Worm (Caenorhabditis elegans): ENCODE results near the gene fbxa-163.

fbxa-163 gene

ce11 chrII:1650502-1650901 is 40.0 kb upstream of the fbxa-163 start, which contains the start of gene fbxb-20:
Gene fbxb-20, minus strand, starts transcription at chrII:1650602.
- no peak for TF ChIP-seq ama-1 (optimal IDR thresholded peaks at IDR 0.05)
- no peak for TF ChIP-seq nhr-71 (tag; optimal IDR thresholded peaks at IDR 0.05)
- no peak for TF ChIP-seq hlh-17 (GFP tag; optimal IDR thresholded peaks at IDR 0.05; ENCODE audit: borderline replicate concordance)

ce11 chrII:1648768-1649167 is 38.2 kb upstream of the fbxa-163 start, which contains the start of gene fbxb-21:
Gene fbxb-21, minus strand, starts transcription at chrII:1648868.
- no peak for TF ChIP-seq sup-37 (GFP tag; optimal IDR thresholded peaks at IDR 0.05)
- TF ChIP-seq jun-1 (tag; optimal IDR thresholded peaks at IDR 0.05) = no peak
- no peak for TF ChIP-seq hpl-2 (GFP tag; optimal IDR thresholded peaks at IDR 0.05)
- TF ChIP-seq nhr-77 (tag; optimal IDR thresholded peaks at IDR 0.05) = no peak
- no peak for TF ChIP-seq ceh-90 (tag; optimal IDR thresholded peaks at IDR 0.05)
- no peak for TF ChIP-seq irx-1 (tag; optimal IDR thresholded peaks at IDR 0.05)
- no peak for TF ChIP-seq pag-3 (tag; optimal IDR thresholded peaks at IDR 0.05; ENCODE audit: borderline replicate concordance, insufficient read depth)
- no peak for TF ChIP-seq egl-13 (tag; optimal IDR thresholded peaks at IDR 0.05)
- no peak for TF ChIP-seq ama-1 (optimal IDR thresholded peaks at IDR 0.05)
- no peak for TF ChIP-seq zip-4 (GFP tag; optimal IDR thresholded peaks at IDR 0.05)

ce11 chrII:1646199-1646598 is 35.7 kb upstream of the fbxa-163 start, which contains the start of gene ZC204.17:
Gene ZC204.17, minus strand, starts transcription at chrII:1646299.
- TF ChIP-seq fkh-4 (tag; optimal IDR thresholded peaks at IDR 0.05; ENCODE audit: borderline replicate concordance) (no peak), blmp-1 (tag; optimal IDR thresholded peaks at IDR 0.05) (no peak), ceh-8 (GFP tag; optimal IDR thresholded peaks at IDR 0.05) (no peak), egl-13 (tag; optimal IDR thresholded peaks at IDR 0.05) (no peak), unc-30 (tag; optimal IDR thresholded peaks at IDR 0.05) (no peak), C16A3.4 (tag; optimal IDR thresholded peaks at IDR 0.05) (no peak), lin-39 (tag; optimal IDR thresholded peaks at IDR 0.05) (no peak), nhr-84 (tag; optimal IDR thresholded peaks at IDR 0.05) (no peak), efl-1 (optimal IDR thresholded peaks at IDR 0.05) (no peak), efl-1 (GFP tag; optimal IDR thresholded peaks at IDR 0.05 in 1 of 2) (no peak), F16B12.6 (tag; optimal IDR thresholded peaks at IDR 0.05) (no peak), nhr-28 (tag; optimal IDR thresholded peaks at IDR 0.05) (no peak), lin-35 (GFP tag; optimal IDR thresholded peaks at IDR 0.05) (no peak), lir-3 (tag; optimal IDR thresholded peaks at IDR 0.05; ENCODE audit: poor library complexity) (no peak), unc-86 (tag; optimal IDR thresholded peaks at IDR 0.05) (no peak), nhr-85 (tag) (no peak), elt-2 (tag; optimal IDR thresholded peaks at IDR 0.05) (no peak), nhr-12 (tag; optimal IDR thresholded peaks at IDR 0.05) (no peak), zag-1 (tag; optimal IDR thresholded peaks at IDR 0.05) (no peak)

- TF ChIP-seq fkh-10 (GFP tag; optimal IDR thresholded peaks at IDR 0.05) (no peak), elt-2 (tag; optimal IDR thresholded peaks at IDR 0.05) (no peak), F16B12.6 (tag; optimal IDR thresholded peaks at IDR 0.05) (no peak), unc-86 (tag; optimal IDR thresholded peaks at IDR 0.05) (no peak), dsc-1 (tag; optimal IDR thresholded peaks at IDR 0.05) (no peak), lin-14 (GFP tag; optimal IDR thresholded peaks at IDR 0.05) (no peak), lin-13 (GFP tag; optimal IDR thresholded peaks at IDR 0.05) (no peak), vab-15 (tag; optimal IDR thresholded peaks at IDR 0.05) (no peak), Y116A8C.19 (tag; optimal IDR thresholded peaks at IDR 0.05; ENCODE audit: borderline replicate concordance) (no peak), nhr-77 (tag; optimal IDR thresholded peaks at IDR 0.05) (no peak), ceh-90 (tag; optimal IDR thresholded peaks at IDR 0.05) (no peak), pqm-1 (tag; optimal IDR thresholded peaks at IDR 0.05) (no peak)
These were observed 34.3 kb upstream of the fbxa-163 start, which contains the start of gene ZC204.6 for ce11 chrII:1644777-1645348. Gene ZC204.6, minus strand, starts transcription at chrII:1644827.

All from whole organism, L1 larva.